Worm (Caenorhabditis elegans): ENCODE data around the gene frg-1.

frg-1 gene

DNA sequence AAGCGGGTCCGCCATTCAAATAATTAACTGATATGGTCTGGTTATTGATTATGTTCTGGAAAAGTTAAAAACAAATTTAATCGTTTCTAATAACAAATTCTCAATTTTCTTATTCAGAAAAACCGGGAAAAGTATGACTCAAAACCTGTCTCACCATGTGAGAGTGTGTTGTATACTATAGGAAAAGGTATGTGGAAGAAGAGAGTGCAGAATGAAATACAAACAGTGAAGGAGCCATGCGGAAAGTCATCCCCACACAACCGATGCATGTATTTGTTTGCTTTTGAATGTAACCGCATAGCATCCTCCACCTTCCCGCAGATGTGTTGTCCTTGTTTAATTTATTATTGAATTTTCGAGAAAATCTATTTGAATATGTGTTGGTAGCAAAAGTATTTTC is 21.5 kb downstream of the frg-1 start, which contains the start of gene ZK1010.8:
Gene ZK1010.8 (minus strand): TSS at position 214 of the 400 bp plus-strand sequence.
- TF ChIP-seq fos-1 (tag; optimal IDR thresholded peaks at IDR 0.05) (peak; percentile 54), alr-1 (tag; optimal IDR thresholded peaks at IDR 0.05) (no peak), ztf-1 (GFP tag; conservative IDR thresholded peaks at IDR 0.05) (no peak), snpc-4 (tag; optimal IDR thresholded peaks at IDR 0.05) (no peak), mdl-1 (tag; optimal IDR thresholded peaks at IDR 0.05) (no peak), nhr-6 (tag; optimal IDR thresholded peaks at IDR 0.05) (no peak), lsy-2 (tag; optimal IDR thresholded peaks at IDR 0.05) (no peak)

DNA sequence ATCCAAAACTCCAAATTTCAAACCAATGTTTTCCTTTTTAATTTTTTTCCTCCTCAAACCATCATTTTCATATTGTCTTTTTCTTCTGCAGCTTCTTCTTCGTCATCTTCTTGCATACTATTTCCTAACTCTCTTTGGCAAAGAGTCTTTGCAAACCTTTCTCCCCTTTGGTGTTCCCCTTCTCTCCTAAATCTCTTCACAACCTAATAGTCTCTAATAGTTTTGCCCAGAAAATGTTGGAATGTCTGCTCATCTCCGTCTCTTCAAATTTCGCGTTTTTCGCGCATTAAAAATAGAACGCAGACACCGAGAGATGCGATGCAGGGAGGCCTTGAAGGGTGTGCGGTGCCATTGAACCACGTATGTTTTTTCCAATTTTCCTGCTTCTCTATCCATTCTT is 23.1 kb downstream of the frg-1 start, which contains the start of gene ZK1010.10:
Gene ZK1010.10 (plus strand): TSS at position 286 of the 400 bp plus-strand sequence.
- TF ChIP-seq unc-55 (GFP tag; optimal IDR thresholded peaks at IDR 0.05) (peak; percentile 90), F13H6.1 (tag; optimal IDR thresholded peaks at IDR 0.05) (peak; percentile 30), fos-1 (tag; optimal IDR thresholded peaks at IDR 0.05) (peak; percentile 55), zag-1 (tag; optimal IDR thresholded peaks at IDR 0.05) (peak; percentile 7), C34F6.9 (tag; optimal IDR thresholded peaks at IDR 0.05) (peak; percentile 69), mab-5 (tag; optimal IDR thresholded peaks at IDR 0.05) (peak; percentile 12), nhr-129 (tag; optimal IDR thresholded peaks at IDR 0.05) (peak; percentile 46), sem-4 (tag; optimal IDR thresholded peaks at IDR 0.05) (peak; percentile 55), nhr-11 (tag; optimal IDR thresholded peaks at IDR 0.05) (no peak), skn-1 (tag; optimal IDR thresholded peaks at IDR 0.05) (no peak), nhr-21 (tag; optimal IDR thresholded peaks at IDR 0.05) (no peak), crh-2 (tag; optimal IDR thresholded peaks at IDR 0.05) (peak; percentile 71), alr-1 (tag; optimal IDR thresholded peaks at IDR 0.05) (no peak), egl-27 (tag; optimal IDR thresholded peaks at IDR 0.05) (peak; percentile 18), lsy-2 (tag; optimal IDR thresholded peaks at IDR 0.05) (peak in 1 of 2 experiments; percentile 70), nhr-12 (tag; optimal IDR thresholded peaks at IDR 0.05) (no peak), gmeb-1 (tag; optimal IDR thresholded peaks at IDR 0.05) (peak; percentile 14)

DNA sequence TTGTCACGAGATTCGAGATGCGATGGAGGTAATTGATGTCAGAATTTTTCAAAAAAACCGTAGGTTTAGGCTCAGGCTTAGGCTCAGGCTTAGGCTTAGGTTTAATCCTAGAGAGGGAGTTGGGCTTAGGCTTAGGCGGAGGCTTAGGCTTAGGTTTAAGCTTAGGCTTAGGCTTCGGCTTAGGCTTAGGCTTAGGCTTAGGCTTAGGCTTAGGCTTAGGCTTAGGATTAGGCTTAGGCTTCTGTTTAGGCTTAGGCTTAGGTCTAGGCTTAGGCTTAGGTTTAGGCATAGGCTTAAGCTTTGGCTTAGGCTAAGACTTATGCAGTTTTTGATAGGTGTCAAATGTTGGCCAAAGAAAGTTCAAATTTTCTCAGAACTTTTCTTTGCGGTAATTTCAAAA is 25.4 kb downstream of the frg-1 start:
- TF ChIP-seq mdl-1 (tag; optimal IDR thresholded peaks at IDR 0.05), result no peak
- no peak for TF ChIP-seq sma-3 (GFP tag; optimal IDR thresholded peaks at IDR 0.05)
- TF ChIP-seq nhr-12 (tag; optimal IDR thresholded peaks at IDR 0.05), result no peak
- no peak for TF ChIP-seq lin-39 (tag; optimal IDR thresholded peaks at IDR 0.05)
- TF ChIP-seq nhr-23 (tag; optimal IDR thresholded peaks at IDR 0.05), result no peak
- no peak for TF ChIP-seq nhr-10 (tag; optimal IDR thresholded peaks at IDR 0.05)
- no peak for TF ChIP-seq unc-39 (tag; optimal IDR thresholded peaks at IDR 0.05)
- no peak for TF ChIP-seq blmp-1 (tag; optimal IDR thresholded peaks at IDR 0.05; ENCODE audit: insufficient read depth)
- no peak for TF ChIP-seq F13H6.1 (tag; optimal IDR thresholded peaks at IDR 0.05)
- TF ChIP-seq sma-9 (GFP tag; optimal IDR thresholded peaks at IDR 0.05), result no peak
- TF ChIP-seq sma-9 (tag; optimal IDR thresholded peaks at IDR 0.05), result no peak
- TF ChIP-seq zag-1 (tag; optimal IDR thresholded peaks at IDR 0.05), result no peak
- no peak for TF ChIP-seq dmd-4 (tag; optimal IDR thresholded peaks at IDR 0.05)
- no peak for TF ChIP-seq fos-1 (tag; optimal IDR thresholded peaks at IDR 0.05)
- no peak for TF ChIP-seq lin-13 (GFP tag; optimal IDR thresholded peaks at IDR 0.05)
- TF ChIP-seq elt-3 (tag; optimal IDR thresholded peaks at IDR 0.05), result no peak
- no peak for TF ChIP-seq egl-27 (tag; optimal IDR thresholded peaks at IDR 0.05)

ce11 chrIII:13005161-13005560 is 26.2 kb downstream of the frg-1 start, which contains the start of gene snf-7:
snf-7 (plus strand) TSS chrIII:13005461.
- TF ChIP-seq elt-1 (tag; optimal IDR thresholded peaks at IDR 0.05) (no peak), lin-39 (tag; optimal IDR thresholded peaks at IDR 0.05) (no peak), dmd-4 (tag; optimal IDR thresholded peaks at IDR 0.05) (no peak), elt-3 (tag; optimal IDR thresholded peaks at IDR 0.05) (no peak), fos-1 (tag; optimal IDR thresholded peaks at IDR 0.05) (no peak), nhr-6 (tag; optimal IDR thresholded peaks at IDR 0.05) (no peak), ztf-4 (tag; optimal IDR thresholded peaks at IDR 0.05) (no peak), nhr-12 (tag; optimal IDR thresholded peaks at IDR 0.05) (no peak), skn-1 (tag; optimal IDR thresholded peaks at IDR 0.05) (no peak), sem-4 (tag; optimal IDR thresholded peaks at IDR 0.05) (no peak), Y55F3AM.14 (GFP tag; optimal IDR thresholded peaks at IDR 0.05) (no peak), egl-27 (tag; optimal IDR thresholded peaks at IDR 0.05) (no peak), mab-5 (tag; optimal IDR thresholded peaks at IDR 0.05) (no peak), gmeb-1 (tag; optimal IDR thresholded peaks at IDR 0.05) (no peak), nhr-77 (tag; optimal IDR thresholded peaks at IDR 0.05) (no peak), unc-39 (tag; optimal IDR thresholded peaks at IDR 0.05) (no peak)
